Fruit fly (Drosophila melanogaster) whole organism, embryonic: ENCODE measurements around the gene Tsp2A.

Experiments
- Atf-2 ChIP-seq: fragments of 200-800 bp; sonication (Bioruptor generic); optimal IDR thresholded peaks from 2 replicates; lab custom pipeline; 2016; ENCODE audit warnings: missing biosample characterization, missing genetic modification characterization
- Awh ChIP-seq: fragments of 200-800 bp; sonication (Bioruptor generic); IDR thresholded peaks from 2 replicates; pipeline ENCODE4, ENCODE4 v1.3.6; 2022; ENCODE audit warnings: missing biosample characterization, missing genetic modification characterization
- B-H2 ChIP-seq: fragments of 200-800 bp; sonication (Bioruptor generic); optimal IDR thresholded peaks from 2 replicates; lab custom pipeline; 2018; ENCODE audit warnings: missing biosample characterization, mild to moderate bottlenecking, missing genetic modification characterization
- Bdp1 ChIP-seq: fragments of 200-800 bp; sonication (Bioruptor generic); optimal IDR thresholded peaks from 3 replicates; lab custom pipeline; 2016; ENCODE audit warnings: missing biosample characterization, missing genetic modification characterization
- CG1233 ChIP-seq: fragments of 200-800 bp; sonication (Bioruptor generic); optimal IDR thresholded peaks from 4 replicates; lab custom pipeline; 2018; ENCODE audit warnings: missing biosample characterization, mild to moderate bottlenecking, missing genetic modification characterization
- CG13424 ChIP-seq: fragments of 200-800 bp; sonication (Bioruptor generic); optimal IDR thresholded peaks from 2 replicates; lab custom pipeline; 2019; ENCODE audit warnings: missing biosample characterization, mild to moderate bottlenecking, missing genetic modification characterization, moderate library complexity
- CG14667 ChIP-seq: fragments of 200-800 bp; sonication (Bioruptor generic); IDR thresholded peaks from 2 replicates; pipeline ENCODE4 v1.3.6; 2022; ENCODE audit warnings: missing biosample characterization, missing genetic modification characterization
- CG15073 ChIP-seq: fragments of 200-800 bp; sonication (Bioruptor generic); optimal IDR thresholded peaks from 2 replicates; lab custom pipeline; 2016; ENCODE audit warnings: missing biosample characterization, missing genetic modification characterization
- CG16813 ChIP-seq: fragments of 200-800 bp; sonication (Bioruptor generic); IDR thresholded peaks from 3 replicates; pipeline ENCODE4 v1.3.6; 2022; ENCODE audit warnings: missing biosample characterization, missing genetic modification characterization; ENCODE audit not compliant: partially characterized antibody
- CG16863 ChIP-seq: fragments of 200-800 bp; sonication (Bioruptor generic); optimal IDR thresholded peaks from 3 replicates; lab custom pipeline; 2016; ENCODE audit warnings: missing biosample characterization, missing genetic modification characterization
- CG1792 ChIP-seq: fragments of 200-800 bp; sonication (Bioruptor generic); optimal IDR thresholded peaks from 2 replicates; lab custom pipeline; 2016; ENCODE audit warnings: missing biosample characterization, missing genetic modification characterization
- CG2712 ChIP-seq: fragments of 200-800 bp; optimal IDR thresholded peaks from 3 replicates; lab custom pipeline; 2019; ENCODE audit warnings: missing biosample characterization, mild to moderate bottlenecking, missing genetic modification characterization, moderate library complexity
- CG4730 ChIP-seq: fragments of 200-800 bp; sonication (Bioruptor generic); IDR thresholded peaks from 2 replicates; pipeline ENCODE4 v1.3.6; 2022; ENCODE audit warnings: missing biosample characterization, missing genetic modification characterization
- CG6272 ChIP-seq: fragments of 200-800 bp; sonication (Bioruptor generic); IDR thresholded peaks from 2 replicates; pipeline ENCODE4 v1.3.6; 2022; ENCODE audit warnings: missing biosample characterization, missing genetic modification characterization
- CG6654 ChIP-seq: fragments of 200-800 bp; sonication (Bioruptor generic); optimal IDR thresholded peaks from 2 replicates; lab custom pipeline; 2017; ENCODE audit warnings: missing biosample characterization, mild to moderate bottlenecking, missing genetic modification characterization
- CG9727 ChIP-seq: fragments of 200-800 bp; sonication (Bioruptor generic); optimal IDR thresholded peaks from 3 replicates; lab custom pipeline; 2017; ENCODE audit warnings: missing biosample characterization, mild to moderate bottlenecking, missing genetic modification characterization
- CkIIα-i1 ChIP-seq: fragments of 200-800 bp; sonication (Bioruptor generic); IDR thresholded peaks from 2 replicates; pipeline ENCODE4 v1.3.6; 2022; ENCODE audit warnings: missing biosample characterization, missing genetic modification characterization
- D ChIP-seq, 2 experiments: fragments of 200-800 bp in 1 of 2; fragments of >200 bp in 1 of 2; sonication (Bioruptor generic) in 1 of 2; optimal IDR thresholded peaks; 2 replicates in 1 of 2; 3 replicates in 1 of 2; lab custom pipeline; 2017; ENCODE audit warnings: mild to moderate bottlenecking in 1 of 2, missing biosample characterization in 1 of 2, missing genetic modification characterization in 1 of 2, missing genetic modification reagents in 1 of 2
- Dref ChIP-seq: fragments of 200-800 bp; sonication (Bioruptor generic); IDR thresholded peaks from 2 replicates; pipeline ENCODE4 v1.3.6; 2022; ENCODE audit warnings: missing biosample characterization, missing genetic modification characterization
- Drgx ChIP-seq: fragments of 200-800 bp; sonication (Bioruptor generic); IDR thresholded peaks from 2 replicates; pipeline ENCODE4 v1.3.6; 2022; ENCODE audit warnings: missing biosample characterization, missing genetic modification characterization
- E2f1 ChIP-seq: fragments of 200-800 bp; sonication (Bioruptor generic); IDR thresholded peaks from 2 replicates; pipeline ENCODE4 v1.3.6; 2022; ENCODE audit warnings: missing biosample characterization, missing genetic modification characterization
- GATAe ChIP-seq: fragments of 200-800 bp; sonication (Bioruptor generic); conservative IDR thresholded peaks from 2 replicates; pipeline ENCODE4 v1.3.6; 2022; ENCODE audit warnings: missing biosample characterization, missing genetic modification characterization
- HLH54F ChIP-seq: fragments of 200-800 bp; sonication (Bioruptor generic); optimal IDR thresholded peaks from 3 replicates; lab custom pipeline; 2016; ENCODE audit warnings: missing biosample characterization, missing genetic modification characterization
- MESR4 ChIP-seq: fragments of 200-800 bp; sonication (Bioruptor generic); optimal IDR thresholded peaks from 2 replicates; lab custom pipeline; 2018; ENCODE audit warnings: missing biosample characterization, mild to moderate bottlenecking, missing genetic modification characterization, moderate library complexity
- Myb ChIP-seq: fragments of 200-800 bp; sonication (Bioruptor generic); optimal IDR thresholded peaks from 2 replicates; lab custom pipeline; 2016; ENCODE audit warnings: missing biosample characterization, missing genetic modification characterization
- NfI ChIP-seq: fragments of 200-800 bp; sonication (Bioruptor generic); optimal IDR thresholded peaks from 3 replicates; lab custom pipeline; 2018; ENCODE audit warnings: missing biosample characterization, mild to moderate bottlenecking, missing genetic modification characterization, moderate library complexity
- Pdp1 ChIP-seq, 2 experiments: fragments of 200-800 bp; sonication (Bioruptor generic); optimal IDR thresholded peaks; 3 replicates each; lab custom pipeline; 2016; ENCODE audit warnings: missing biosample characterization in 2 of 2, missing genetic modification characterization in 2 of 2, mild to moderate bottlenecking in 1 of 2, moderate library complexity in 1 of 2
- Rfx ChIP-seq: fragments of 200-800 bp; sonication (Bioruptor generic); IDR thresholded peaks from 2 replicates; pipeline ENCODE4 v1.3.6; 2022; ENCODE audit warnings: missing biosample characterization, missing genetic modification characterization
- Sin3A ChIP-seq: fragments of >200 bp; optimal IDR thresholded peaks from 2 replicates; lab custom pipeline; 2018
- Spps ChIP-seq: fragments of 200-800 bp; sonication (Bioruptor generic); optimal IDR thresholded peaks from 2 replicates; lab custom pipeline; 2018; ENCODE audit warnings: missing biosample characterization, mild to moderate bottlenecking, missing genetic modification characterization
- Trl ChIP-seq, 3 experiments: fragments of >200 bp in 2 of 3; fragments of 200-800 bp in 1 of 3; sonication (Bioruptor generic) in 1 of 3; optimal IDR thresholded peaks; 2 replicates in 1 of 3; 3 replicates in 2 of 3; lab custom pipeline; 2016 to 2017; ENCODE audit warnings: missing biosample characterization in 1 of 3, missing genetic modification characterization in 1 of 3
- Vsx1 ChIP-seq: fragments of 200-800 bp; sonication (Bioruptor generic); optimal IDR thresholded peaks from 2 replicates; lab custom pipeline; 2017; ENCODE audit warnings: missing biosample characterization, mild to moderate bottlenecking, missing genetic modification characterization, missing genetic modification reagents
- YL-1 ChIP-seq: fragments of 200-800 bp; sonication (Bioruptor generic); optimal IDR thresholded peaks from 3 replicates; lab custom pipeline; 2017; ENCODE audit warnings: missing biosample characterization, mild to moderate bottlenecking, missing genetic modification characterization
- abd-A ChIP-seq: fragments of 200-800 bp; sonication (Bioruptor generic); optimal IDR thresholded peaks from 3 replicates; lab custom pipeline; 2019; ENCODE audit warnings: missing biosample characterization, mild to moderate bottlenecking, missing genetic modification characterization, moderate library complexity
- ac ChIP-seq: fragments of 200-800 bp; sonication (Bioruptor generic); optimal IDR thresholded peaks from 3 replicates; lab custom pipeline; 2017; ENCODE audit warnings: missing biosample characterization, mild to moderate bottlenecking, missing genetic modification characterization
- cg ChIP-seq: fragments of 200-800 bp; sonication (Bioruptor generic); optimal IDR thresholded peaks from 3 replicates; lab custom pipeline; 2019; ENCODE audit warnings: missing biosample characterization, mild to moderate bottlenecking, missing genetic modification characterization, moderate library complexity
- cwo ChIP-seq: fragments of 200-800 bp; sonication (Bioruptor generic); optimal IDR thresholded peaks from 3 replicates; lab custom pipeline; 2017; ENCODE audit warnings: missing biosample characterization, missing genetic modification characterization, mild to moderate bottlenecking, moderate library complexity, missing genetic modification reagents
- emc ChIP-seq: fragments of 200-800 bp; sonication (Bioruptor generic); optimal IDR thresholded peaks from 2 replicates; lab custom pipeline; 2016; ENCODE audit warnings: missing biosample characterization, missing genetic modification characterization
- gfzf ChIP-seq: fragments of 200-800 bp; sonication (Bioruptor generic); optimal IDR thresholded peaks from 2 replicates; lab custom pipeline; 2016; ENCODE audit warnings: missing biosample characterization, mild to moderate bottlenecking, missing genetic modification characterization, moderate library complexity
- kay ChIP-seq: fragments of 200-800 bp; sonication (Bioruptor generic); optimal IDR thresholded peaks from 2 replicates; lab custom pipeline; 2016; ENCODE audit warnings: missing biosample characterization, missing genetic modification characterization
- onecut ChIP-seq: fragments of 200-800 bp; sonication (Bioruptor generic); IDR thresholded peaks from 2 replicates; pipeline ENCODE4 v1.3.6; 2022; ENCODE audit warnings: missing biosample characterization, missing genetic modification characterization
- repo ChIP-seq: fragments of 200-800 bp; sonication (Bioruptor generic); optimal IDR thresholded peaks from 2 replicates; lab custom pipeline; 2016; ENCODE audit warnings: missing biosample characterization, missing genetic modification characterization
- sens-2 ChIP-seq: fragments of 200-800 bp; sonication (Bioruptor generic); IDR thresholded peaks from 2 replicates; pipeline ENCODE4 v1.3.6; 2022; ENCODE audit warnings: missing biosample characterization, missing genetic modification characterization
- sisA ChIP-seq: fragments of 200-800 bp; sonication (Bioruptor generic); IDR thresholded peaks from 2 replicates; pipeline ENCODE4 v1.3.6; 2022; ENCODE audit warnings: missing biosample characterization, missing genetic modification characterization
- slou ChIP-seq: fragments of 200-800 bp; sonication (Bioruptor generic); optimal IDR thresholded peaks from 3 replicates; lab custom pipeline; 2016; ENCODE audit warnings: missing biosample characterization, missing genetic modification characterization
- slp2 ChIP-seq: fragments of 200-800 bp; sonication (Bioruptor generic); optimal IDR thresholded peaks from 2 replicates; lab custom pipeline; 2016; ENCODE audit warnings: missing biosample characterization, missing genetic modification characterization
- so ChIP-seq: fragments of 200-800 bp; sonication (Bioruptor generic); IDR thresholded peaks from 3 replicates; pipeline ENCODE4 v1.3.6; 2022; ENCODE audit warnings: missing biosample characterization, missing genetic modification characterization
- stc ChIP-seq: fragments of 200-800 bp; sonication (Bioruptor generic); IDR thresholded peaks from 2 replicates; pipeline ENCODE4 v1.3.6; 2022; ENCODE audit warnings: missing biosample characterization, missing genetic modification characterization
- z ChIP-seq: fragments of 200-800 bp; sonication (Bioruptor generic); IDR thresholded peaks from 3 replicates; pipeline ENCODE4 v1.3.6; 2022; ENCODE audit warnings: missing biosample characterization, missing genetic modification characterization

The Tsp2A gene

DNA sequence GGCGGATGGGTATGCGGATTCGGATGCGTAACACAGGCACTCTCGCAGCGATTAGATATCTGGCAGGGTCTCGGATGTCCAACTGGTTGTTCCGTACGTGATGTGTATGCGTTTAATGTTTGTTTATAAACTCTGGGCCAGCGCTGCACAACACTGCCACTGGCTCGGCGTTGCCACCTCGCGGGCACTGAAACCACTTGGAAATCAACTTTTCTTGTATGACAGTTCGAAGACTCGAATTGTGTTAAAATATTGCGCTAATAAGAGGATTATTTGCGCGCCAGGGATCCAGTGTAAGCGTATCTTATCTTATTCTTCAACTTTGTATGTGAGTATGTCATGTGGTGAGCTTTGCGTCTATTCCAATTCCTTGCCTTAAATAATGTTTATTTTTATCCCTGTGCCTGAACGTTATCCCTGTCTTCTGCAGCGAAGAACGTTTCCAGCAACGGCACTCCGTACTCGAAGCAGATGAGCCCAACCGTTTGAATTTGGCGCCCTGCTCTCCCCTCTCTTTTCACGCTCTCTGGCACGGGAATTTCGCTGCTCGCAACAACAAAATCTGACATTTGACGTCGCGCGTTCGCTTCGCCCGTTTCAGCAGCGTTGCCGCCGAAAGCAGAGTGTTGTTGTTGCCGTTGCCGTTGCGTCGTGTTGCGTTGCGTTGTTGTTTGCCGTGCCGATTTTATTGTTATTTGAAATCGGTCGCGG is 34.2 kb downstream of the Tsp2A start, which contains the start of the genes CG3719 and CG32813 (continued):
- no peak for TF ChIP-seq Awh (GFP tag; lab: Robert Waterston, UW)
- TF ChIP-seq cg (GFP tag; lab: Kevin White, UChicago), result no peak
- TF ChIP-seq Pdp1 (GFP tag; optimal IDR thresholded peaks at IDR 0.05; lab: Kevin White, UChicago), result peak; percentile 15 to 19
- 0 out of 2 replicates have a peak, but pooled peaks have one; percentile 8 for TF ChIP-seq Drgx (GFP tag; lab: Robert Waterston, UW)
- peak; percentile 1 for TF ChIP-seq slou
- TF ChIP-seq CG16813 (GFP tag; lab: Robert Waterston, UW), result 0 out of 3 replicates have a peak, but pooled peaks have one; percentile 28
- no peak; the same call in 1 of the 2 replicates for TF ChIP-seq CG14667 (GFP tag; lab: Robert Waterston, UW)
- TF ChIP-seq sens-2 (GFP tag; lab: Robert Waterston, UW), result no peak
- no peak for TF ChIP-seq GATAe (GFP tag; lab: Robert Waterston, UW)
- TF ChIP-seq repo, result no peak
- TF ChIP-seq MESR4 (GFP tag; lab: Kevin White, UChicago), result no peak
- TF ChIP-seq ac (GFP tag; lab: Kevin White, UChicago), result no peak
- no peak for TF ChIP-seq CG2712 (tag; lab: Kevin White, UChicago)
- no peak for TF ChIP-seq Vsx1 (GFP tag; lab: Kevin White, UChicago)
- peak; percentile 11; the same call in 1 of the 2 replicates for TF ChIP-seq onecut (GFP tag; lab: Robert Waterston, UW)
- TF ChIP-seq HLH54F (GFP tag; lab: Kevin White, UChicago), result peak; percentile 40
- no peak for TF ChIP-seq slp2 (GFP tag; lab: Kevin White, UChicago)
- TF ChIP-seq CG1792 (GFP tag; lab: Kevin White, UChicago), result no peak
- no peak for TF ChIP-seq D (optimal IDR thresholded peaks at IDR 0.05; lab: Kevin White, UChicago)
- TF ChIP-seq D (GFP tag; optimal IDR thresholded peaks at IDR 0.05; lab: Kevin White, UChicago), result no peak
- peak; percentile 8 for TF ChIP-seq CG16863
- peak; percentile 34 for TF ChIP-seq NfI (GFP tag; lab: Kevin White, UChicago)
- TF ChIP-seq stc (GFP tag; lab: Robert Waterston, UW), result no peak
- no peak for TF ChIP-seq cwo (GFP tag; lab: Kevin White, UChicago)
- TF ChIP-seq CG6272 (GFP tag; lab: Robert Waterston, UW), result no peak
- peak; percentile 72 to 74 for TF ChIP-seq Trl (optimal IDR thresholded peaks at IDR 0.05; lab: Kevin White, UChicago)
- TF ChIP-seq Trl (GFP tag; optimal IDR thresholded peaks at IDR 0.05; lab: Kevin White, UChicago), result peak; percentile 10
- no peak; the same call in 1 of the 2 replicates for TF ChIP-seq CG4730 (GFP tag; lab: Robert Waterston, UW)
- TF ChIP-seq abd-A, result no peak
- TF ChIP-seq CG9727, result no peak
- no peak for TF ChIP-seq CG6654
- no peak for TF ChIP-seq z (GFP tag; lab: Robert Waterston, UW)
- TF ChIP-seq so (GFP tag; lab: Robert Waterston, UW), result no peak; the same call in 2 of the 3 replicates
- peak; percentile 1 for TF ChIP-seq Atf-2
- TF ChIP-seq Rfx (GFP tag; lab: Robert Waterston, UW), result peak; percentile 60
- TF ChIP-seq gfzf, result peak; percentile 20
- TF ChIP-seq YL-1 (GFP tag; lab: Kevin White, UChicago), result peak; percentile 32
- TF ChIP-seq sisA, result 0 out of 2 replicates have a peak, but pooled peaks have one; percentile 14
- peak; percentile 41; the same call in 1 of the 2 replicates for TF ChIP-seq Dref (GFP tag; lab: Robert Waterston, UW)
- peak; percentile 64 for TF ChIP-seq Myb (GFP tag; lab: Kevin White, UChicago)
- no peak for TF ChIP-seq CkIIα-i1 (GFP tag; lab: Robert Waterston, UW)
- peak; percentile 40 for TF ChIP-seq CG13424 (tag; lab: Kevin White, UChicago)
- no peak for TF ChIP-seq Spps (tag; lab: Kevin White, UChicago)
- peak; percentile 29 for TF ChIP-seq kay (GFP tag; lab: Kevin White, UChicago)
- 0 out of 2 replicates have a peak, but pooled peaks have one; percentile 8 for TF ChIP-seq E2f1 (GFP tag; lab: Robert Waterston, UW)
- no peak for TF ChIP-seq CG15073 (GFP tag; lab: Kevin White, UChicago)
- peak; percentile 39 for TF ChIP-seq Bdp1 (GFP tag; lab: Kevin White, UChicago)
- TF ChIP-seq emc (GFP tag; lab: Kevin White, UChicago), result no peak
- TF ChIP-seq B-H2 (GFP tag; lab: Kevin White, UChicago), result no peak
- TF ChIP-seq Sin3A, result peak; percentile 71
- no peak for TF ChIP-seq CG1233 (GFP tag; lab: Kevin White, UChicago)
